Worm (Caenorhabditis elegans): Measurements from ENCODE around the gene srt-53.

ce11 chrV:7891230-7891629, 49.0 kb downstream of the srt-53 start, which contains the start of gene F40A3.1:
- TF ChIP-seq ama-1 (optimal IDR thresholded peaks at IDR 0.05) (no peak), flt-1 (GFP tag; IDR thresholded peaks at IDR 0.05) (no peak), ets-7 (tag; optimal IDR thresholded peaks at IDR 0.05) (no peak), hmg-4 (GFP tag; optimal IDR thresholded peaks at IDR 0.05) (no peak), F13C5.2 (tag; optimal IDR thresholded peaks at IDR 0.05) (no peak), scrt-1 (GFP tag; IDR thresholded peaks at IDR 0.05) (no peak), sea-1 (GFP tag; conservative IDR thresholded peaks at IDR 0.05) (no peak), tbx-37 (GFP tag; conservative IDR thresholded peaks at IDR 0.05) (no peak)

Measured in whole organism, early embryonic.